Fruit fly (Drosophila melanogaster) whole organism, embryonic: ENCODE results near the gene CG17660.

Experiments
- Bdp1 ChIP-seq: fragments of 200-800 bp; sonication (Bioruptor generic); optimal IDR thresholded peaks from 3 replicates; lab custom pipeline; 2016; ENCODE audit warnings: missing biosample characterization, missing genetic modification characterization
- CG9437 ChIP-seq: fragments of 200-800 bp; sonication (Bioruptor generic); optimal IDR thresholded peaks from 2 replicates; lab custom pipeline; 2018; ENCODE audit warnings: missing biosample characterization, mild to moderate bottlenecking, missing genetic modification characterization
- row ChIP-seq: fragments of 200-800 bp; sonication (Bioruptor generic); IDR thresholded peaks from 3 replicates; pipeline ENCODE4 v1.3.6; 2022; ENCODE audit warnings: missing biosample characterization, missing genetic modification characterization

- TF ChIP-seq CG9437 (GFP tag; lab: Kevin White, UChicago), result no peak
- TF ChIP-seq Bdp1 (GFP tag; lab: Kevin White, UChicago), result no peak
- TF ChIP-seq row, result no peak
Observed at dm6 chr2L:1730914-1731313, 20.7 kb upstream of the CG17660 start.
